Worm (Caenorhabditis elegans) whole organism, young adult: Measurements from ENCODE around the gene tni-4.
"Not testable (repeated sequence)": the region's sequence is repeated elsewhere in the genome, so short reads cannot be mapped to it uniquely, and the experiment has no call there.

Experiments
- B0019.2 ChIP-seq: fragments of 200-800 bp; sonication (Bioruptor generic); conservative IDR thresholded peaks from 2 replicates; pipeline ENCODE4 v1.3.6; 2022; ENCODE audit warnings: missing genetic modification reagents, missing genetic modification characterization, missing compliant biosample characterization
- B0261.1 ChIP-seq: sonication (generic microtip); optimal IDR thresholded peaks from 2 replicates; lab custom pipeline; 2016; ENCODE audit warnings: mild to moderate bottlenecking, missing genetic modification characterization, moderate library complexity, missing compliant biosample characterization
- F10E7.11 ChIP-seq: sonication (generic microtip); optimal IDR thresholded peaks from 2 replicates; lab custom pipeline; 2017; ENCODE audit warnings: mild to moderate bottlenecking, missing genetic modification characterization, moderate library complexity, missing compliant biosample characterization
- F37B4.10 ChIP-seq: fragments of 200-800 bp; sonication (Bioruptor generic); IDR thresholded peaks from 2 replicates; pipeline ENCODE4 v1.3.6; 2022; ENCODE audit warnings: missing genetic modification characterization, missing compliant biosample characterization
- F57A8.1 ChIP-seq: fragments of 200-800 bp; sonication (Bioruptor generic); optimal IDR thresholded peaks from 2 replicates; lab custom pipeline; 2018; ENCODE audit warnings: mild to moderate bottlenecking, missing genetic modification characterization, moderate library complexity, missing compliant biosample characterization
- T07F8.4 ChIP-seq: sonication (generic microtip); optimal IDR thresholded peaks from 2 replicates; lab custom pipeline; 2016; ENCODE audit warnings: mild to moderate bottlenecking, missing genetic modification characterization, moderate library complexity, missing compliant biosample characterization
- Y56A3A.18 ChIP-seq: fragments of 200-800 bp; sonication (Bioruptor generic); IDR thresholded peaks from 2 replicates; pipeline ENCODE4 v1.3.6; 2022; ENCODE audit warnings: missing genetic modification reagents, missing genetic modification characterization, missing compliant biosample characterization
- Y67H2A.10 ChIP-seq: fragments of 200-800 bp; sonication (Bioruptor generic); conservative IDR thresholded peaks from 2 replicates; pipeline ENCODE4 v1.3.6; 2022; ENCODE audit warnings: missing genetic modification reagents, missing genetic modification characterization, missing compliant biosample characterization
- aptf-2 ChIP-seq: fragments of 200-800 bp; sonication (Bioruptor generic); conservative IDR thresholded peaks from 2 replicates; pipeline ENCODE4 v1.3.6; 2022; ENCODE audit warnings: missing genetic modification reagents, missing genetic modification characterization, missing compliant biosample characterization
- aptf-3 ChIP-seq: fragments of 200-800 bp; sonication (Bioruptor generic); IDR thresholded peaks from 2 replicates; pipeline ENCODE4 v1.3.6; 2022; ENCODE audit warnings: missing genetic modification characterization, missing compliant biosample characterization
- athp-1 ChIP-seq: sonication (generic microtip); optimal IDR thresholded peaks from 2 replicates; lab custom pipeline; 2017; ENCODE audit warnings: mild to moderate bottlenecking, missing genetic modification characterization, missing compliant biosample characterization
- attf-5 ChIP-seq: fragments of 200-800 bp; sonication (Bioruptor generic); optimal IDR thresholded peaks from 2 replicates; lab custom pipeline; 2018; ENCODE audit warnings: mild to moderate bottlenecking, missing genetic modification characterization, missing compliant biosample characterization
- attf-6 ChIP-seq: fragments of 200-800 bp; sonication (Bioruptor generic); IDR thresholded peaks from 2 replicates; pipeline ENCODE4 v1.3.6; 2022; ENCODE audit warnings: missing genetic modification reagents, missing genetic modification characterization, missing compliant biosample characterization
- bed-1 ChIP-seq: fragments of 200-800 bp; sonication (Bioruptor generic); IDR thresholded peaks from 2 replicates; pipeline ENCODE4 v1.3.6; 2022; ENCODE audit warnings: missing genetic modification reagents, missing genetic modification characterization, missing compliant biosample characterization
- bed-2 ChIP-seq: fragments of 200-800 bp; sonication (Bioruptor generic); IDR thresholded peaks from 2 replicates; pipeline ENCODE4 v1.3.6; 2022; ENCODE audit warnings: missing genetic modification reagents, missing genetic modification characterization, missing compliant biosample characterization
- ceh-58 ChIP-seq: fragments of 200-800 bp; sonication (Bioruptor generic); IDR thresholded peaks from 2 replicates; pipeline ENCODE4 v1.3.6; 2022; ENCODE audit warnings: missing genetic modification characterization, missing compliant biosample characterization
- egrh-3 ChIP-seq: fragments of 200-800 bp; sonication (Bioruptor generic); IDR thresholded peaks from 2 replicates; pipeline ENCODE4 v1.3.6; 2022; ENCODE audit warnings: missing genetic modification reagents, missing genetic modification characterization, missing compliant biosample characterization
- ekl-4 ChIP-seq: fragments of 200-800 bp; sonication (Bioruptor generic); IDR thresholded peaks from 2 replicates; pipeline ENCODE4 v1.3.6; 2022; ENCODE audit warnings: missing genetic modification reagents, missing genetic modification characterization, missing compliant biosample characterization
- ets-4 ChIP-seq: fragments of 200-800 bp; sonication (Bioruptor generic); optimal IDR thresholded peaks from 2 replicates; lab custom pipeline; 2018; ENCODE audit warnings: mild to moderate bottlenecking, missing genetic modification characterization, missing compliant biosample characterization
- fkh-3 ChIP-seq: sonication (generic microtip); optimal IDR thresholded peaks from 2 replicates; lab custom pipeline; 2016; ENCODE audit warnings: mild to moderate bottlenecking, missing genetic modification characterization, missing compliant biosample characterization
- hmg-1.2 ChIP-seq: fragments of 200-800 bp; sonication (Bioruptor generic); IDR thresholded peaks from 2 replicates; pipeline ENCODE4 v1.3.6; 2022; ENCODE audit warnings: missing genetic modification reagents, missing genetic modification characterization, missing compliant biosample characterization
- hmg-20 ChIP-seq: fragments of 200-800 bp; sonication (Bioruptor generic); IDR thresholded peaks from 2 replicates; pipeline ENCODE4 v1.3.6; 2022; ENCODE audit warnings: missing genetic modification reagents, missing genetic modification characterization, missing compliant biosample characterization
- hsf-1 ChIP-seq: fragments of 200-800 bp; sonication (Bioruptor generic); IDR thresholded peaks from 2 replicates; pipeline ENCODE4 v1.3.6; 2022; ENCODE audit warnings: missing genetic modification reagents, missing genetic modification characterization, missing compliant biosample characterization
- let-526 ChIP-seq: fragments of 200-800 bp; sonication (Bioruptor generic); IDR thresholded peaks from 2 replicates; pipeline ENCODE4 v1.3.6; 2022; ENCODE audit warnings: missing genetic modification reagents, missing genetic modification characterization, missing compliant biosample characterization
- let-607 ChIP-seq, 2 experiments: fragments of 200-800 bp in 1 of 2; sonication (Bioruptor generic) in 1 of 2; sonication (generic microtip) in 1 of 2; optimal IDR thresholded peaks; 2 replicates each; lab custom pipeline; 2016 to 2018; ENCODE audit warnings: mild to moderate bottlenecking in 2 of 2, missing compliant biosample characterization in 2 of 2, missing genetic modification characterization in 2 of 2, moderate library complexity in 2 of 2, missing genotype in 1 of 2
- lir-1 ChIP-seq: fragments of 200-800 bp; sonication (Bioruptor generic); conservative IDR thresholded peaks from 2 replicates; pipeline ENCODE4 v1.3.6; 2022; ENCODE audit warnings: missing genetic modification reagents, missing genetic modification characterization, missing compliant biosample characterization
- madf-6 ChIP-seq: fragments of 200-800 bp; sonication (Bioruptor generic); IDR thresholded peaks from 2 replicates; pipeline ENCODE4 v1.3.6; 2022; ENCODE audit warnings: missing genetic modification reagents, missing genetic modification characterization, missing compliant biosample characterization
- mes-4 ChIP-seq: sonication (generic microtip); optimal IDR thresholded peaks from 2 replicates; lab custom pipeline; 2016; ENCODE audit warnings: missing genotype, missing genetic modification characterization, missing compliant biosample characterization
- nfyb-1 ChIP-seq: fragments of 200-800 bp; sonication (Bioruptor generic); IDR thresholded peaks from 2 replicates; pipeline ENCODE4 v1.3.6; 2022; ENCODE audit warnings: missing genetic modification reagents, missing genetic modification characterization, missing compliant biosample characterization
- nhr-179 ChIP-seq: sonication (generic microtip); optimal IDR thresholded peaks from 2 replicates; lab custom pipeline; 2016; ENCODE audit warnings: mild to moderate bottlenecking, missing genetic modification characterization, missing compliant biosample characterization
- pha-4 ChIP-seq: fragments of 150-350 bp; sonication (generic microtip); optimal IDR thresholded peaks from 2 replicates; lab custom pipeline; 2014; ENCODE audit warnings: missing biosample characterization, missing genetic modification reagents, missing genetic modification characterization
- rcor-1 ChIP-seq: fragments of 200-800 bp; sonication (Bioruptor generic); IDR thresholded peaks from 2 replicates; pipeline ENCODE4 v1.3.6; 2022; ENCODE audit warnings: missing genetic modification reagents, missing genetic modification characterization, missing compliant biosample characterization
- repo-1 ChIP-seq: sonication (generic microtip); optimal IDR thresholded peaks from 2 replicates; lab custom pipeline; 2017; ENCODE audit warnings: mild to moderate bottlenecking, missing genetic modification characterization, missing compliant biosample characterization
- snpc-3.4 ChIP-seq: sonication (generic microtip); optimal IDR thresholded peaks from 2 replicates; lab custom pipeline; 2017; ENCODE audit warnings: missing genetic modification characterization, mild to moderate bottlenecking, missing compliant biosample characterization, antibody characterized with exemption, moderate library complexity, missing genotype, missing genetic modification reagents
- somi-1 ChIP-seq: fragments of 200-800 bp; sonication (Bioruptor generic); optimal IDR thresholded peaks from 2 replicates; lab custom pipeline; 2018; ENCODE audit warnings: mild to moderate bottlenecking, missing genetic modification characterization, missing compliant biosample characterization
- unc-62 ChIP-seq: fragments of 150-350 bp; optimal IDR thresholded peaks from 2 replicates; lab custom pipeline; 2014; ENCODE audit warnings: missing biosample characterization, missing genetic modification reagents, missing genetic modification characterization
- ztf-22 ChIP-seq: fragments of 200-800 bp; sonication (Bioruptor generic); optimal IDR thresholded peaks from 2 replicates; lab custom pipeline; 2018; ENCODE audit warnings: mild to moderate bottlenecking, missing genetic modification characterization, moderate library complexity, missing compliant biosample characterization

The tni-4 gene

DNA sequence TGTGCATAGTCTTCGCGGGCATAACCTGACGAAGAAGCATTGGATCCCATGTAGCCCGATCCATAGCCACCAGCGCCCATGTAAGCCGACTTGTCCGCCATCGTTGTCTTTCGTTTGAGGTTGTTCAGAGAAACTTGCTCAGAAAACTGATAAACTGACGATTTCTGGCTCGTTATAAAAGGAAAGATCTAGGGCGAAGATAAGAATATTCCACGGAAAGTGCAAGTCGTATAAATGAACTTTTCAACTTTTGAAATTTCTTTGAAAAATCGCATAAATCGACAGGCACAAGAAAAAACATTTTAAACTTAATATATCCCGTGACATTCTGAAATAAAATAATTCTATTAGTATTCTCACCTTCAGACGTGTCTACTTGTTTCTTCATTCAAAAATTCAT is 41.5 kb upstream of the tni-4 start, which contains the start of the genes nspd-3 and C24D10.2:
Gene nspd-3 (minus strand): TSS at position 101 of the 400 bp plus-strand sequence.
Gene C24D10.2 (plus strand): TSS at position 399 of the 400 bp plus-strand sequence.
- not testable (repeated sequence) for TF ChIP-seq hmg-20; let-607 (tag; optimal IDR thresholded peaks at IDR 0.05; lab: Kevin White, UChicago); ceh-58

DNA sequence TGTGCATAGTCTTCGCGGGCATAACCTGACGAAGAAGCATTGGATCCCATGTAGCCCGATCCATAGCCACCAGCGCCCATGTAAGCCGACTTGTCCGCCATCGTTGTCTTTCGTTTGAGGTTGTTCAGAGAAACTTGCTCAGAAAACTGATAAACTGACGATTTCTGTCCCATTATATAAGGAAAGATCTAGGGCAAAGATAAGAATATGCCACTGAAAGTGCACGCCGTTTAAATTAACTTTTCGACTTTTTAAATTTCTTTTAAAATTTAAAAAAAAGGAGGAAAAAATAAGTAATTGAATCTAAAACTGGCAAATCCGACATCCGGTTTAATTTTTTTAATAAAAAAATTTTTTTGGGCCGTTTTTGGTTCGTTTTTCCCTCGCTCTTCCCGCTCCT is 38.8 kb upstream of the tni-4 start, which contains the start of gene nspd-6:
Gene nspd-6 (minus strand): TSS at position 101 of the 400 bp plus-strand sequence.
- TF ChIP-seq aptf-2; B0261.1 (tag; lab: Kevin White, UChicago); bed-1 (GFP tag; lab: Robert Waterston, UW): not testable (repeated sequence)

DNA sequence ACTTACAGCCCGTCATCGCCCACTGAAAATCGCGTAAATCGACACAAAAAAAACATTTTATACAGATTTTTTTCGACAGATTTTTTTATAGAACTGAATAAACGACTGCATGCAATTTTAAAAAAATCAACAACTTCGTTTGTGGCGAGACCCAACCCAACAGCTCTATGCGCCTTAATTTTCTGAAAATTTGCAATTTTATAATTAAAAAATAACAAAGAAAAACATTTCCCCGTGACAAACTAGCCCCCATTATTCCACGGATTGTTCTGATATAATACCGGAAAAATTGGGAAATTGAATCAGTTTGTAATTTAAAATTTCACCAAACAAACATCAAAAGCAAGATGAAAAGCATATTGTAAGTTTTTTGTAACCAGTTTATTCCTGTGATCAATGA is 38.4 kb upstream of the tni-4 start, which contains the start of gene ptp-5.1:
Gene ptp-5.1 (plus strand): TSS at position 301 of the 400 bp plus-strand sequence.
- TF ChIP-seq pha-4 (tag; lab: Kevin White, UChicago): no peak
- TF ChIP-seq F10E7.11 (tag; lab: Kevin White, UChicago): no peak
- no peak for TF ChIP-seq F37B4.10
- no peak for TF ChIP-seq hsf-1 (GFP tag; lab: Robert Waterston, UW)
- no peak for TF ChIP-seq F57A8.1 (GFP tag; lab: Kevin White, UChicago)
- no peak for TF ChIP-seq ets-4
- no peak for TF ChIP-seq mes-4
- TF ChIP-seq ekl-4 (GFP tag; lab: Robert Waterston, UW): no peak

DNA sequence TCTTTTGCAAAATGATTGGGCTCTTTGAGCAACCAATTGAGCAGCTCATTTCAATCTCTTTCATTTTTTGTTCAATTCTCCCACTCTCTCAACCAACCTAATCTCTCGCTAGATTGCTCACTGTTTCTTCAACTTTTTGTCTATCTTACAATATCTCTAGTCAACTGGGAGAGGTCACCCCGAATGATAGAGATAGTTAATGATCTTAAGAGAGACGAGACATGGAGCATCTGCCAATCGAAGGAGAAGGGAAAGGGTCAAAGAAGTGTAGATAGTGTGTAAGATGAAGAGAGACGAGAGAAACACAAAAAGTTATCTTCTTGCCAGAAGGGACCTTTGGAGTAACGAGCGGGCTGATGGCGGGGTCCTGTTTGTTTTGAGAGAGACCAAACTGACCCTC is 35.1 kb upstream of the tni-4 start:
- no peak for TF ChIP-seq snpc-3.4 (tag; lab: Kevin White, UChicago)
- no peak for TF ChIP-seq repo-1 (tag; lab: Kevin White, UChicago)
- TF ChIP-seq aptf-2: peak; percentile 50; the same call in 1 of the 2 replicates
- no peak for TF ChIP-seq nfyb-1 (GFP tag; lab: Robert Waterston, UW)
- no peak for TF ChIP-seq attf-5 (GFP tag; lab: Kevin White, UChicago)
- no peak for TF ChIP-seq madf-6 (GFP tag; lab: Robert Waterston, UW)
- TF ChIP-seq nhr-179 (tag; lab: Kevin White, UChicago): no peak
- peak; percentile 38; the same call in 1 of the 2 replicates for TF ChIP-seq hmg-1.2 (GFP tag; lab: Robert Waterston, UW)
- no peak for TF ChIP-seq unc-62 (GFP tag; lab: Kevin White, UChicago)

DNA sequence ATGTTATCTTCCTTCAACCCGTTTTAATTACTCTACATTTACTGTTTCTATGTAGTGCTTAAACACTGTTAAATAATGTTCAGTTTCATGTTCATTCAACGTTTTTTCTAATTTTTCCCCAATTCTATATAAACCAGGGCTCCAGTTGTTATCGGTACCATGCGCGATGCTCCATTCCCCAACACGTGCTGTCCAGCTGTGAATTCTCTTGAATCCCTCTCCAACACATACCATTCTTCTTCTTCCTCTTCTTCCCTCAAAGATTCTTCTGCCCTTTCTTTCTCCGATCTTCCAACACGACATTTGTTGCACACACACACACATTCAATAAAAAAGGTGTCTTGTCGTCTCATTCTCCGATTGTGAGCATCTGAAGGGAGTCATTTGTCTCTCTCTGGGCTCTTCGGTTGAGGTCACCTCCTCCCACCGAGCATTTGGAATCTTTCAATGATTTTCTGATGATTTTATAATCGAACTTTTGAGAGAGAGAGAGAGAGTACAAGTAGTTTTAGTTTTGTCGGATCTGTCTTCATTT is 32.3 kb upstream of the tni-4 start:
- TF ChIP-seq ztf-22 (GFP tag; lab: Kevin White, UChicago) (no peak), Y56A3A.18 (no peak)

DNA sequence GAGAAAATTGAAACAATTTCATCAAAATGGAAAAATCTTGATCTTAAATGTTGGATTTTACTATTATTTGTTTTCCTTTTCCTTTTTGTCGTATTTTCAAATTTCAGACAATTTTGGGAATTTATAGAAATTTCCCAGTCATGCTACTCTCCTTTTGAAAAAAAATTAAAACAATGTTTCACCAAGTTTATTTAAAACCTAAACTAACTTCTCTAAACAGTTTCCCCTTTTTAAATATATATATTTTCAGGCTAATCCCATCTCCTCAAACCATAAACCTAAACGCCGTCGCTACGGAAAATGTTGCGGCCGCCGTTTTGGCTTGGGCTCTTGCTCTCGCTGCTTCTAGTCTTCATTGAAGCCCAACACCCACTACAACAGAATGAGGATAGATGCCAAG is 31.4 kb upstream of the tni-4 start, which contains the start of gene lam-1:
Gene lam-1 (plus strand): TSS at position 301 of the 400 bp plus-strand sequence.
- TF ChIP-seq egrh-3 (GFP tag; lab: Robert Waterston, UW) (no peak), Y67H2A.10 (GFP tag; lab: Robert Waterston, UW) (no peak)

DNA sequence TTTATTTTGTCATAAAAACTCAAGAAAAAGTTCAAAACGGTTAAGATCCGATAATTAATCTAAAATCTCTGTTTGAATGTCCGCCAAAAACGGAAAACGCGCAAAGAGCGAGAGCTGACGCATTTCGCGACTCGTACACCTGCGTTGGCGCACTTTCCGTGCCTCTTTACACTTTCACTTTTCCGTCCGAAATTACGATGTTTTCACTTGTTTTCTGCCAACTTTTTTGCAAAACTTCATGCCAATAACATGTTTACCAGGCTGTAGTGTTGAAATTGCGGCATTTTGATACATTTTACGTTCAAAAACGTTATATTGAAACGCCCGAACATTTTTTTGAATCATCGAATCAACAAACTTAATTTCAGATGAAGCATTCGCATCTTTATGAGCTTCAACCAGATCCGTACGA is 20.6 kb upstream of the tni-4 start, which contains the start of gene W03F8.4:
Gene W03F8.4 (plus strand): TSS at position 369 of the 412 bp plus-strand sequence.
- TF ChIP-seq attf-6 (GFP tag; lab: Robert Waterston, UW) (peak; percentile 88), somi-1 (GFP tag; lab: Kevin White, UChicago) (peak; percentile 55), lir-1 (GFP tag; lab: Robert Waterston, UW) (peak; percentile 77), ekl-4 (GFP tag; lab: Robert Waterston, UW) (peak; percentile 93), bed-2 (no peak), rcor-1 (GFP tag; lab: Robert Waterston, UW) (peak; percentile 90), hmg-20 (peak; percentile 86), attf-5 (GFP tag; lab: Kevin White, UChicago) (peak; percentile 89), B0019.2 (GFP tag; lab: Robert Waterston, UW) (no peak; the same call in 1 of the 2 replicates), let-526 (GFP tag; lab: Robert Waterston, UW) (no peak), fkh-3 (no peak), T07F8.4 (no peak), athp-1 (tag; lab: Kevin White, UChicago) (peak; percentile 41), egrh-3 (GFP tag; lab: Robert Waterston, UW) (no peak), aptf-3 (GFP tag; lab: Robert Waterston, UW) (no peak), ets-4 (no peak)
